Worm (Caenorhabditis elegans) whole organism, young adult: ENCODE measurements around the gene C11E4.8.

Experiments
- B0261.1 ChIP-seq: sonication (generic microtip); optimal IDR thresholded peaks from 2 replicates; lab custom pipeline; 2016; ENCODE audit warnings: mild to moderate bottlenecking, missing genetic modification characterization, moderate library complexity, missing compliant biosample characterization
- Y53G8AR.9 ChIP-seq: fragments of 200-800 bp; sonication (Bioruptor generic); conservative IDR thresholded peaks from 2 replicates; pipeline ENCODE4 v1.3.6; 2022; ENCODE audit warnings: missing genetic modification reagents, missing genetic modification characterization, missing compliant biosample characterization
- lag-1 ChIP-seq: fragments of 200-800 bp; sonication (Bioruptor generic); IDR thresholded peaks from 2 replicates; pipeline ENCODE4 v1.3.6; 2022; ENCODE audit warnings: missing genetic modification reagents, missing genetic modification characterization, missing compliant biosample characterization
- sea-2 ChIP-seq: fragments of 200-800 bp; sonication (Bioruptor generic); IDR thresholded peaks from 2 replicates; pipeline ENCODE4 v1.3.6; 2022; ENCODE audit warnings: missing genetic modification characterization, missing compliant biosample characterization
- ztf-3 ChIP-seq: fragments of 200-800 bp; sonication (Bioruptor generic); optimal IDR thresholded peaks from 2 replicates; lab custom pipeline; 2018; ENCODE audit warnings: mild to moderate bottlenecking, missing genetic modification characterization, missing compliant biosample characterization

DNA sequence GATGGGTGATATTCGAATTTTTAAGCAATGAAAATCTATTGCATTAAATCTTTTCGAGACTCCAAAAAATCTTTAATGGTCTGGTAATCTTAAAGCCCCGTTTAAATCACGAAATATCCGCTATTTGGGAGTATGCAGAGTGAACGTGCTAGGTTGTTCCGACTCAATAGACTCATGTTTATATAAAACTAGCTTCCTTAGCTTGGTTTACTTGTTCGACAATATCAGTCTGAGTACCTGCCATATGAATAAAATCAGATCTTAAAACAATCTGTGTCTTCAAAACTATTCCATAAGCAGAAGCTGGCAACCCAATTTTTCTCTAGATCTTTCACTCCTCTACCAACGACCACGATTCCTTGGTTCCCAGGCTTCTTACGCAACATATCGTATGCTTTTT is 17.1 kb upstream of the C11E4.8 start:
- no peak for TF ChIP-seq B0261.1 (tag; lab: Kevin White, UChicago)
- TF ChIP-seq ztf-3 (GFP tag; lab: Kevin White, UChicago): no peak
- no peak for TF ChIP-seq Y53G8AR.9
- TF ChIP-seq sea-2: no peak
- no peak for TF ChIP-seq lag-1
